Worm (Caenorhabditis elegans): ENCODE results near the gene C07B5.2.

DNA sequence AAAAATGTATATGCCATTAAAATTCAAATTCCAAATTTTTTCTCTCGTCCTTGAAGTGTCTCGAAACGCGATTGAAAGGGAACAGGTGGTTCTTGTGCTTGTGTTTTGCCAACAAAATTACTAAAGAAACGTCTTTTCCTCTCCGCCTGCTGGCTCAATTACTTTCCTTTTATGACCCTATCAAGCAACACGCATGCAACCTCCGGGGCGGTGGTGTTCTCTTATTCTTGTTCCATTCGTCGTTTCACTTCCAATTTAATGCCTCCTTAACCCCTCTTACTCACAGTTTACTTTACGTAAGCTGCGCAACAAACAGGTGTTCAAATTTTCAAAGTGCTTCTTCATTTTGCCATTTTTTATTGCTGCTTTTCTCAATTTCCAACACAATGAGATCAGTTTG, 33.3 kb downstream of the C07B5.2 start:
- TF ChIP-seq dao-5 (tag; optimal IDR thresholded peaks at IDR 0.05) (no peak), W03F9.2 (tag; optimal IDR thresholded peaks at IDR 0.05) (no peak)
